Fruit fly (Drosophila melanogaster) whole organism, embryonic: ENCODE results near the gene CG13041.

Experiments used
- Aef1 ChIP-seq: fragments of 200-800 bp; sonication (Bioruptor generic); IDR thresholded peaks from 3 replicates; pipeline ENCODE4 v1.3.6; 2022; ENCODE audit warnings: missing biosample characterization, missing genetic modification characterization
- Bgb ChIP-seq: fragments of 200-800 bp; sonication (Bioruptor generic); IDR thresholded peaks from 2 replicates; pipeline ENCODE4 v1.3.6; 2022; ENCODE audit warnings: missing biosample characterization, missing genetic modification characterization; ENCODE audit not compliant: partially characterized antibody
- CG10147 ChIP-seq: fragments of 200-800 bp; sonication (Bioruptor generic); optimal IDR thresholded peaks from 2 replicates; lab custom pipeline; 2019; ENCODE audit warnings: missing biosample characterization, mild to moderate bottlenecking, missing genetic modification characterization, moderate library complexity
- CG10366 ChIP-seq: fragments of 200-800 bp; sonication (Bioruptor generic); IDR thresholded peaks from 2 replicates; pipeline ENCODE4 v1.3.6; 2022; ENCODE audit warnings: missing biosample characterization, missing genetic modification characterization
- CG11560 ChIP-seq: fragments of 200-800 bp; sonication (Bioruptor generic); IDR thresholded peaks from 3 replicates; pipeline ENCODE4 v1.3.6; 2022; ENCODE audit warnings: missing biosample characterization, missing genetic modification characterization
- CG14860 ChIP-seq: fragments of 200-800 bp; sonication (Bioruptor generic); IDR thresholded peaks from 3 replicates; pipeline ENCODE4 v1.3.6; 2022; ENCODE audit warnings: missing biosample characterization, missing genetic modification characterization; ENCODE audit not compliant: partially characterized antibody
- CG15011 ChIP-seq: fragments of 200-800 bp; sonication (Bioruptor generic); optimal IDR thresholded peaks from 3 replicates; lab custom pipeline; 2018; ENCODE audit warnings: missing biosample characterization, mild to moderate bottlenecking, missing genetic modification characterization
- CG17186 ChIP-seq: fragments of 200-800 bp; sonication (Bioruptor generic); optimal IDR thresholded peaks from 3 replicates; lab custom pipeline; 2017; ENCODE audit warnings: missing biosample characterization, missing genetic modification reagents, missing genetic modification characterization
- CG18599 ChIP-seq: fragments of 200-800 bp; sonication (Bioruptor generic); optimal IDR thresholded peaks from 3 replicates; lab custom pipeline; 2017; ENCODE audit warnings: missing biosample characterization, missing genetic modification characterization, mild to moderate bottlenecking, moderate library complexity, missing genetic modification reagents
- CG30403 ChIP-seq: fragments of 200-800 bp; sonication (Bioruptor generic); optimal IDR thresholded peaks from 3 replicates; lab custom pipeline; 2016; ENCODE audit warnings: missing biosample characterization, missing genetic modification characterization
- CG3065 ChIP-seq: fragments of 200-800 bp; sonication (Bioruptor generic); optimal IDR thresholded peaks from 2 replicates; lab custom pipeline; 2016; ENCODE audit warnings: missing biosample characterization, missing genetic modification characterization
- CG31388 ChIP-seq: fragments of 200-800 bp; sonication (Bioruptor generic); optimal IDR thresholded peaks from 2 replicates; lab custom pipeline; 2016; ENCODE audit warnings: missing biosample characterization, missing genetic modification characterization
- CG3281 ChIP-seq: fragments of 200-800 bp; sonication (Bioruptor generic); optimal IDR thresholded peaks from 3 replicates; lab custom pipeline; 2017; ENCODE audit warnings: missing biosample characterization, mild to moderate bottlenecking, missing genetic modification characterization
- CG34376 ChIP-seq: fragments of 200-800 bp; sonication (Bioruptor generic); optimal IDR thresholded peaks from 2 replicates; lab custom pipeline; 2018; ENCODE audit warnings: missing biosample characterization, mild to moderate bottlenecking, missing genetic modification characterization
- CG3847 ChIP-seq: fragments of 200-800 bp; sonication (Bioruptor generic); IDR thresholded peaks from 2 replicates; pipeline ENCODE4 v1.3.6; 2022; ENCODE audit warnings: missing biosample characterization, missing genetic modification characterization
- CG4854 ChIP-seq: fragments of 200-800 bp; sonication (Bioruptor generic); optimal IDR thresholded peaks from 2 replicates; lab custom pipeline; 2016; ENCODE audit warnings: missing biosample characterization, missing genetic modification characterization, inconsistent platforms
- CG6254 ChIP-seq: fragments of 200-800 bp; sonication (Bioruptor generic); optimal IDR thresholded peaks from 3 replicates; lab custom pipeline; 2017; ENCODE audit warnings: mild to moderate bottlenecking, missing biosample characterization, missing genetic modification reagents, missing genetic modification characterization
- CG6683 ChIP-seq: fragments of 200-800 bp; sonication (Bioruptor generic); optimal IDR thresholded peaks from 2 replicates; lab custom pipeline; 2017; ENCODE audit warnings: missing biosample characterization, mild to moderate bottlenecking, missing genetic modification characterization, missing genetic modification reagents
- CG7556 ChIP-seq: fragments of 200-800 bp; sonication (Bioruptor generic); optimal IDR thresholded peaks from 2 replicates; lab custom pipeline; 2017; ENCODE audit warnings: missing biosample characterization, mild to moderate bottlenecking, missing genetic modification characterization
- CG9437 ChIP-seq: fragments of 200-800 bp; sonication (Bioruptor generic); optimal IDR thresholded peaks from 2 replicates; lab custom pipeline; 2018; ENCODE audit warnings: missing biosample characterization, mild to moderate bottlenecking, missing genetic modification characterization
- Camta ChIP-seq: fragments of 200-800 bp; sonication (Bioruptor generic); optimal IDR thresholded peaks from 2 replicates; lab custom pipeline; 2016; ENCODE audit warnings: missing biosample characterization, missing genetic modification characterization
- Dek ChIP-seq: fragments of 200-800 bp; sonication (Bioruptor generic); optimal IDR thresholded peaks from 3 replicates; lab custom pipeline; 2019; ENCODE audit warnings: missing biosample characterization, mild to moderate bottlenecking, missing genetic modification characterization, moderate library complexity
- Drgx ChIP-seq: fragments of 200-800 bp; sonication (Bioruptor generic); IDR thresholded peaks from 2 replicates; pipeline ENCODE4 v1.3.6; 2022; ENCODE audit warnings: missing biosample characterization, missing genetic modification characterization
- Elba2 ChIP-seq: fragments of 200-800 bp; sonication (Bioruptor generic); optimal IDR thresholded peaks from 3 replicates; lab custom pipeline; 2016; ENCODE audit warnings: missing biosample characterization, missing genetic modification characterization
- Gug ChIP-seq: fragments of 200-800 bp; sonication (Bioruptor generic); IDR thresholded peaks from 4 replicates; pipeline ENCODE4 v1.3.6; 2022; ENCODE audit warnings: missing biosample characterization, missing genetic modification characterization
- HLH54F ChIP-seq: fragments of 200-800 bp; sonication (Bioruptor generic); optimal IDR thresholded peaks from 3 replicates; lab custom pipeline; 2016; ENCODE audit warnings: missing biosample characterization, missing genetic modification characterization
- MESR4 ChIP-seq: fragments of 200-800 bp; sonication (Bioruptor generic); optimal IDR thresholded peaks from 2 replicates; lab custom pipeline; 2018; ENCODE audit warnings: missing biosample characterization, mild to moderate bottlenecking, missing genetic modification characterization, moderate library complexity
- Nf-YC ChIP-seq: fragments of 200-800 bp; optimal IDR thresholded peaks from 3 replicates; lab custom pipeline; 2019; ENCODE audit warnings: missing biosample characterization, mild to moderate bottlenecking, missing genetic modification characterization, moderate library complexity
- bab2 ChIP-seq: fragments of 200-800 bp; sonication (Bioruptor generic); optimal IDR thresholded peaks from 2 replicates; lab custom pipeline; 2016; ENCODE audit warnings: missing biosample characterization, missing genetic modification characterization
- bowl ChIP-seq: fragments of 200-800 bp; sonication (Bioruptor generic); IDR thresholded peaks from 2 replicates; pipeline ENCODE4 v1.3.6; 2022; ENCODE audit warnings: missing biosample characterization, missing genetic modification characterization
- crp ChIP-seq, 2 experiments: fragments of 200-800 bp; sonication (Bioruptor generic); optimal IDR thresholded peaks; 2 replicates in 1 of 2; 3 replicates in 1 of 2; lab custom pipeline; 2017; ENCODE audit warnings: missing biosample characterization in 2 of 2, missing genetic modification characterization in 2 of 2, mild to moderate bottlenecking in 1 of 2, moderate library complexity in 1 of 2
- da ChIP-seq: fragments of 200-800 bp; sonication (Bioruptor generic); optimal IDR thresholded peaks from 2 replicates; lab custom pipeline; 2016; ENCODE audit warnings: missing biosample characterization, missing genetic modification characterization
- dysf ChIP-seq: fragments of 200-800 bp; sonication (Bioruptor generic); IDR thresholded peaks from 3 replicates; pipeline ENCODE4 v1.3.6; 2022; ENCODE audit warnings: missing biosample characterization, missing genetic modification characterization
- gsb ChIP-seq: fragments of 200-800 bp; sonication (Bioruptor generic); IDR thresholded peaks from 2 replicates; pipeline ENCODE4 v1.3.6; 2022; ENCODE audit warnings: missing biosample characterization, missing genetic modification characterization
- h ChIP-seq: fragments of >200 bp; optimal IDR thresholded peaks from 2 replicates; lab custom pipeline; 2017
- her ChIP-seq: fragments of 200-800 bp; sonication (Bioruptor generic); optimal IDR thresholded peaks from 2 replicates; lab custom pipeline; 2016; ENCODE audit warnings: missing biosample characterization, missing genetic modification characterization
- ken ChIP-seq: fragments of 200-800 bp; sonication (Bioruptor generic); IDR thresholded peaks from 3 replicates; pipeline ENCODE4 v1.3.6; 2022; ENCODE audit warnings: missing biosample characterization, missing genetic modification characterization
- klu ChIP-seq: fragments of 200-800 bp; sonication (Bioruptor generic); IDR thresholded peaks from 2 replicates; pipeline ENCODE4 v1.3.6; 2022; ENCODE audit warnings: missing biosample characterization, missing genetic modification characterization
- lilli ChIP-seq: fragments of 200-800 bp; sonication (Bioruptor generic); optimal IDR thresholded peaks from 3 replicates; lab custom pipeline; 2016; ENCODE audit warnings: missing biosample characterization, missing genetic modification characterization
- luna ChIP-seq: fragments of 200-800 bp; sonication (Bioruptor generic); optimal IDR thresholded peaks from 2 replicates; lab custom pipeline; 2016; ENCODE audit warnings: missing biosample characterization, missing genetic modification characterization
- mam ChIP-seq: fragments of 200-800 bp; sonication (Bioruptor generic); optimal IDR thresholded peaks from 3 replicates; lab custom pipeline; 2016; ENCODE audit warnings: missing biosample characterization, missing genetic modification characterization
- row ChIP-seq: fragments of 200-800 bp; sonication (Bioruptor generic); IDR thresholded peaks from 3 replicates; pipeline ENCODE4 v1.3.6; 2022; ENCODE audit warnings: missing biosample characterization, missing genetic modification characterization
- salm ChIP-seq: fragments of 200-800 bp; sonication (Bioruptor generic); optimal IDR thresholded peaks from 2 replicates; lab custom pipeline; 2018; ENCODE audit warnings: missing biosample characterization, mild to moderate bottlenecking, missing genetic modification characterization
- scrt ChIP-seq: fragments of 200-800 bp; sonication (Bioruptor generic); optimal IDR thresholded peaks from 2 replicates; lab custom pipeline; 2018; ENCODE audit warnings: missing biosample characterization, mild to moderate bottlenecking, missing genetic modification characterization, moderate library complexity
- slp2 ChIP-seq: fragments of 200-800 bp; sonication (Bioruptor generic); optimal IDR thresholded peaks from 2 replicates; lab custom pipeline; 2016; ENCODE audit warnings: missing biosample characterization, missing genetic modification characterization
- so ChIP-seq: fragments of 200-800 bp; sonication (Bioruptor generic); IDR thresholded peaks from 3 replicates; pipeline ENCODE4 v1.3.6; 2022; ENCODE audit warnings: missing biosample characterization, missing genetic modification characterization
- sqz ChIP-seq: fragments of 200-800 bp; sonication (Bioruptor generic); optimal IDR thresholded peaks from 3 replicates; lab custom pipeline; 2018; ENCODE audit warnings: missing biosample characterization, mild to moderate bottlenecking, missing genetic modification characterization
- unc-4 ChIP-seq: fragments of 200-800 bp; sonication (Bioruptor generic); IDR thresholded peaks from 2 replicates; pipeline ENCODE4 v1.3.6; 2022; ENCODE audit warnings: missing biosample characterization, missing genetic modification characterization; ENCODE audit not compliant: partially characterized antibody
- vnd ChIP-seq: fragments of 200-800 bp; sonication (Bioruptor generic); IDR thresholded peaks from 3 replicates; pipeline ENCODE4 v1.3.6; 2022; ENCODE audit warnings: missing biosample characterization, missing genetic modification characterization; ENCODE audit not compliant: partially characterized antibody
- vvl ChIP-seq: fragments of 200-800 bp; sonication (Bioruptor generic); IDR thresholded peaks from 2 replicates; pipeline ENCODE4 v1.3.6; 2022; ENCODE audit warnings: missing biosample characterization, missing genetic modification characterization

The CG13041 gene

dm6 chr3L:16328207-16328891 lies 9.0 kb upstream of the CG13041 start, which contains the start of gene CG13058 (continued):
- TF ChIP-seq da (GFP tag; lab: Kevin White, UChicago) (no peak), Gug (GFP tag; lab: Robert Waterston, UW) (no peak), vvl (GFP tag; lab: Robert Waterston, UW) (no peak), ken (GFP tag; lab: Robert Waterston, UW) (0 out of 3 replicates have a peak, but pooled peaks have one; percentile 36), h (lab: Kevin White, UChicago) (no peak), bowl (GFP tag; lab: Robert Waterston, UW) (peak; percentile 77), CG3281 (GFP tag; lab: Kevin White, UChicago) (peak; percentile 43), scrt (GFP tag; lab: Kevin White, UChicago) (peak; percentile 37), sqz (GFP tag; lab: Kevin White, UChicago) (no peak), klu (GFP tag; lab: Robert Waterston, UW) (no peak), CG11560 (tag; lab: Robert Waterston, UW) (0 out of 3 replicates have a peak, but pooled peaks have one; percentile 41), CG31388 (GFP tag; lab: Kevin White, UChicago) (no peak), CG3847 (GFP tag; lab: Robert Waterston, UW) (peak; percentile 77), lilli (GFP tag; lab: Kevin White, UChicago) (peak; percentile 68), mam (no peak), Nf-YC (tag; lab: Kevin White, UChicago) (no peak), Elba2 (no peak), CG10366 (GFP tag; lab: Robert Waterston, UW) (peak; percentile 87), crp (GFP tag; optimal IDR thresholded peaks at IDR 0.05; lab: Kevin White, UChicago) (peak in 1 of 2 experiments; percentile 15), CG17186 (no peak), CG9437 (GFP tag; lab: Kevin White, UChicago) (peak; percentile 50), Camta (GFP tag; lab: Kevin White, UChicago) (no peak), CG6254 (GFP tag; lab: Kevin White, UChicago) (no peak), CG10147 (GFP tag; lab: Kevin White, UChicago) (peak; percentile 60), CG15011 (GFP tag; lab: Kevin White, UChicago) (peak; percentile 13), unc-4 (no peak), CG4854 (GFP tag; lab: Kevin White, UChicago) (no peak), her (GFP tag; lab: Kevin White, UChicago) (peak; percentile 2), CG34376 (GFP tag; lab: Kevin White, UChicago) (peak; percentile 3), gsb (GFP tag; lab: Robert Waterston, UW) (peak; percentile 52; the same call in 1 of the 2 replicates), salm (tag; lab: Kevin White, UChicago) (no peak), dysf (peak; percentile 66), CG14860 (GFP tag; lab: Robert Waterston, UW) (no peak), CG7556 (peak; percentile 69), HLH54F (GFP tag; lab: Kevin White, UChicago) (peak; percentile 64), CG6683 (GFP tag; lab: Kevin White, UChicago) (no peak), slp2 (GFP tag; lab: Kevin White, UChicago) (peak; percentile 37), Dek (tag; lab: Kevin White, UChicago) (peak; percentile 60), Bgb (GFP tag; lab: Robert Waterston, UW) (no peak), MESR4 (GFP tag; lab: Kevin White, UChicago) (no peak), so (GFP tag; lab: Robert Waterston, UW) (peak; percentile 89), vnd (GFP tag; lab: Robert Waterston, UW) (no peak), Aef1 (peak; percentile 64), CG18599 (GFP tag; lab: Kevin White, UChicago) (peak; percentile 78), row (GFP tag; lab: Robert Waterston, UW) (peak; percentile 83), CG30403 (GFP tag; lab: Kevin White, UChicago) (peak; percentile 61), luna (GFP tag; lab: Kevin White, UChicago) (no peak), Drgx (peak; percentile 65), CG3065 (GFP tag; lab: Kevin White, UChicago) (no peak), bab2 (no peak)
